Worm (Caenorhabditis elegans) whole organism, midembryonic: ENCODE data around the gene sek-4.

Source experiments
- T22C8.4 ChIP-seq: fragments of 200-800 bp; sonication (Bioruptor generic); IDR thresholded peaks from 2 replicates; pipeline ENCODE4 v1.3.6; 2022; ENCODE audit warnings: missing genetic modification characterization, missing compliant biosample characterization
- cog-1 ChIP-seq: sonication (generic microtip); optimal IDR thresholded peaks from 2 replicates; lab custom pipeline; 2016; ENCODE audit warnings: missing genetic modification characterization, missing compliant biosample characterization
- flt-1 ChIP-seq: fragments of 200-800 bp; sonication (Bioruptor generic); IDR thresholded peaks from 2 replicates; pipeline ENCODE4 v1.3.6; 2022; ENCODE audit warnings: missing genetic modification characterization, missing compliant biosample characterization
- med-1 ChIP-seq: sonication (generic microtip); optimal IDR thresholded peaks from 2 replicates; lab custom pipeline; 2017; ENCODE audit warnings: missing genetic modification characterization, mild to moderate bottlenecking, missing compliant biosample characterization, antibody characterized with exemption, missing genetic modification reagents; ENCODE audit not compliant: insufficient read depth
- tab-1 ChIP-seq: fragments of 200-800 bp; sonication (Bioruptor generic); IDR thresholded peaks from 2 replicates; pipeline ENCODE4 v1.3.6; 2022; ENCODE audit warnings: missing genetic modification characterization, missing compliant biosample characterization
- ztf-23 ChIP-seq: fragments of 200-800 bp; sonication (Bioruptor generic); IDR thresholded peaks from 2 replicates; pipeline ENCODE4 v1.3.6; 2022; ENCODE audit warnings: missing genetic modification reagents, missing genetic modification characterization, missing compliant biosample characterization
- ztf-29 ChIP-seq: fragments of 200-800 bp; sonication (Bioruptor generic); IDR thresholded peaks from 2 replicates; pipeline ENCODE4 v1.3.6; 2022; ENCODE audit warnings: missing genetic modification reagents, missing genetic modification characterization, missing compliant biosample characterization

DNA sequence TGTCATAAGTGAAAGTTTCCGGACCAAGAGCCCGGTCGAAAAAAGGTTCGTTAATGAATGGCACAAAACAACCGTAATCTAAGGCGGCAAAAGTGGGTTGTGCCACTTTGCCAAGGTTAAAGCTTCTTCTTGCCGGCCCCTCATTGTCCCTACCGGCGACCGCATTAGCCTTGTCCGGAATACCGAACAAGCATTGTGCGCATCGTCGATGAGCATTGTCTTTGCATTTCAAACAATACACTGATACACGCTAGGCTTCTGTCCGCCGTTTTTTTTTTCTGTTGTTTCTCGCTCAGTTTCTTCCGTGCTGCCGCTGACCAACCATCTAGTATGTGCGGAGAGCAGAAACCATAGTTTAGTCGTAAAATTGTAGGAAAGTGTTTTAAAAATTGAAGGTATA lies 22.4 kb downstream of the sek-4 start, which contains the start of gene C03F11.2:
- TF ChIP-seq ztf-23 (GFP tag; lab: Robert Waterston, UW) (no peak), med-1 (GFP tag; lab: Kevin White, UChicago) (no peak), flt-1 (GFP tag; lab: Robert Waterston, UW) (no peak), cog-1 (tag; lab: Kevin White, UChicago) (no peak), T22C8.4 (GFP tag; lab: Robert Waterston, UW) (no peak), ztf-29 (GFP tag; lab: Robert Waterston, UW) (no peak), tab-1 (GFP tag; lab: Robert Waterston, UW) (no peak)
